Worm (Caenorhabditis elegans) whole organism, early embryonic: ENCODE data around the gene C16C10.8.

ENCODE experiments used
- B0310.2 ChIP-seq: sonication (generic microtip); optimal IDR thresholded peaks from 2 replicates; lab custom pipeline; 2016; ENCODE audit warnings: mild to moderate bottlenecking, missing genetic modification characterization, missing compliant biosample characterization
- F13C5.2 ChIP-seq: sonication (generic microtip); optimal IDR thresholded peaks from 2 replicates; lab custom pipeline; 2017; ENCODE audit warnings: mild to moderate bottlenecking, missing genetic modification characterization, inconsistent platforms, missing compliant biosample characterization
- aly-1 ChIP-seq: sonication (generic microtip); optimal IDR thresholded peaks from 2 replicates; lab custom pipeline; 2016; ENCODE audit warnings: missing genetic modification characterization, missing compliant biosample characterization
- ama-1 ChIP-seq: fragments of 150-350 bp; optimal IDR thresholded peaks from 2 replicates; lab custom pipeline; 2014
- ceh-13 ChIP-seq: fragments of 200-800 bp; sonication (Bioruptor generic); optimal IDR thresholded peaks from 2 replicates; lab custom pipeline; 2018; ENCODE audit warnings: mild to moderate bottlenecking, missing genetic modification characterization, missing compliant biosample characterization
- ceh-36 ChIP-seq: sonication (generic microtip); optimal IDR thresholded peaks from 2 replicates; lab custom pipeline; 2016; ENCODE audit warnings: missing genetic modification characterization, inconsistent platforms, missing compliant biosample characterization
- ets-7 ChIP-seq: sonication (generic microtip); optimal IDR thresholded peaks from 2 replicates; lab custom pipeline; 2016; ENCODE audit warnings: missing genotype, missing genetic modification characterization, missing compliant biosample characterization
- flt-1 ChIP-seq: fragments of 200-800 bp; sonication (Bioruptor generic); IDR thresholded peaks from 2 replicates; pipeline ENCODE4 v1.3.6; 2022; ENCODE audit warnings: missing genetic modification characterization, missing compliant biosample characterization
- hmbx-1 ChIP-seq: sonication (generic microtip); optimal IDR thresholded peaks from 2 replicates; lab custom pipeline; 2016; ENCODE audit warnings: mild to moderate bottlenecking, missing genetic modification characterization, missing compliant biosample characterization
- hmg-4 ChIP-seq: fragments of 200-800 bp; sonication (Bioruptor generic); optimal IDR thresholded peaks from 2 replicates; lab custom pipeline; 2018; ENCODE audit warnings: mild to moderate bottlenecking, missing genetic modification characterization, missing compliant biosample characterization
- hnd-1 ChIP-seq: sonication (generic microtip); optimal IDR thresholded peaks from 2 replicates; lab custom pipeline; 2016; ENCODE audit warnings: missing genetic modification characterization, missing compliant biosample characterization
- pes-1 ChIP-seq: fragments of 200-800 bp; sonication (Bioruptor generic); IDR thresholded peaks from 2 replicates; pipeline ENCODE4 v1.3.6; 2022; ENCODE audit warnings: missing genetic modification reagents, missing genetic modification characterization, missing compliant biosample characterization
- scrt-1 ChIP-seq: fragments of 200-800 bp; sonication (Bioruptor generic); IDR thresholded peaks from 2 replicates; pipeline ENCODE4 v1.3.6; 2022; ENCODE audit warnings: missing genetic modification characterization, missing compliant biosample characterization
- sea-1 ChIP-seq: fragments of 200-800 bp; sonication (Bioruptor generic); conservative IDR thresholded peaks from 2 replicates; pipeline ENCODE4 v1.3.6; 2022; ENCODE audit warnings: missing genetic modification characterization, missing compliant biosample characterization
- tbx-11 ChIP-seq: fragments of 200-800 bp; sonication (Bioruptor generic); IDR thresholded peaks from 2 replicates; pipeline ENCODE4 v1.3.6; 2022; ENCODE audit warnings: missing genetic modification characterization, missing compliant biosample characterization
- tbx-37 ChIP-seq: fragments of 200-800 bp; sonication (Bioruptor generic); conservative IDR thresholded peaks from 2 replicates; pipeline ENCODE4 v1.3.6; 2022; ENCODE audit warnings: missing genetic modification reagents, missing genetic modification characterization, missing compliant biosample characterization
- tra-4 ChIP-seq: sonication (generic microtip); optimal IDR thresholded peaks from 2 replicates; lab custom pipeline; 2017; ENCODE audit warnings: missing genetic modification characterization, missing compliant biosample characterization

Gene C16C10.8

DNA sequence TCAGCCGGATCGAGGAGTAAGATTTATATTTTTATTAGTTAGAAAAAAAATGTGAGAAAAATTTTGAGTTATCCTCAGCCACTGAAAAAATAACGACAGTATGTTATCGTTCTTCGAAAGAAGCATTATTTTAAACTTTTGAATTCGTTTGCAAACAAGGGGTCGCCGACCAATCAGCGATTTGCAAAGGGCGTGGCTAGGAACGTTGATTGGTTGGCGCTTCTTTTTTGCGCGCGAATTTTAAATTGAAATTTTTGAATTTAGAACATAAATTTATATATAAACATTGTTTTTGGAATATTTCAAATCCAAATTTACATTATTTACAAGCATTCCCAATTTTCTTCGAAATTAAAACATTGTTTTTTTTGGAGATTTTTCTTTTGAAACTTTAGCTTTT lies 20.8 kb downstream of the C16C10.8 start:
- TF ChIP-seq B0310.2 (tag; lab: Kevin White, UChicago) (no peak), pes-1 (no peak), F13C5.2 (no peak)

DNA sequence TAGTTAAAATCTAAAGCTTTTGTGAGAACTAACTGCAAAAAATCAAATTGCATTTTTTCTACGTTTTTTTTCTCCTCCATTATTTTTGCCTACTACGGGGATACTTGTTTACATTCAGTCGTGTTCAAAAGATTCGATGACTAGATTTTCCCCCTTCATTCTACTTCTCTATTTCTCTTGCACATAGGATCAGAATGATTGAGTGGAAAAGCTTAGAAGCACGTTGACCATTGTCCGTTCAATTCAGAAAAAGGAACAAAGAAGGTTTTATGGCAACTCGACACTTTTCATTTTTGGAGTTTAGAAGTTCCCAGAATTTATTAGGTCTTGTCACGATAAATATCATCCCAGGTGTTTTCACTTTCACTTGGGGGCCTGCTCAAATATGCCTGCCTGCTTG lies 26.8 kb downstream of the C16C10.8 start:
- TF ChIP-seq ceh-36 (tag; lab: Kevin White, UChicago) (no peak), ceh-13 (GFP tag; lab: Kevin White, UChicago) (no peak), hmg-4 (GFP tag; lab: Kevin White, UChicago) (no peak), sea-1 (GFP tag; lab: Robert Waterston, UW) (no peak), ama-1 (lab: Kevin White, UChicago) (no peak), flt-1 (GFP tag; lab: Robert Waterston, UW) (no peak), ets-7 (tag; lab: Kevin White, UChicago) (no peak), aly-1 (tag; lab: Kevin White, UChicago) (no peak), F13C5.2 (no peak), B0310.2 (tag; lab: Kevin White, UChicago) (no peak), hmbx-1 (tag; lab: Kevin White, UChicago) (no peak), tbx-37 (GFP tag; lab: Robert Waterston, UW) (no peak), hnd-1 (tag; lab: Kevin White, UChicago) (no peak), tbx-11 (no peak)

DNA sequence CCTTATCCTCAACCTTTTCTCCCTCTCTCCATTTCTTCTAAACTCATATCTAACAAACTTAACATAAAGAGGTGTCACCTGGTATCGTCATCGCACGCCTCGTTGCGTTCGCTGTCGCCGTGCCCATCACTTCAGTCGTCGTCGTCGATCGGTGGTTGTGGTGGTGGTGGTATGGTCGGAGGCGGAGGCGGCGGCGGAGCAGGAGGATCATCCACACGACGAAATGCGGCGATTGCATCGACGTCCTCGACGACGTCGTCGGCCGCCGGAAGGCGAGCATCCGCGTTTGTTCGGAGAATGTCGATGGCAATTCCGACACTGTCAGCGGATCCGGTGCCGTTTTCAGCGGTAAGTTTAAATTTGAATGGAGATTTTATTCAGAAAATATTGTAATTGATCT lies 29.9 kb downstream of the C16C10.8 start:
- no peak for TF ChIP-seq scrt-1 (GFP tag; lab: Robert Waterston, UW)

DNA sequence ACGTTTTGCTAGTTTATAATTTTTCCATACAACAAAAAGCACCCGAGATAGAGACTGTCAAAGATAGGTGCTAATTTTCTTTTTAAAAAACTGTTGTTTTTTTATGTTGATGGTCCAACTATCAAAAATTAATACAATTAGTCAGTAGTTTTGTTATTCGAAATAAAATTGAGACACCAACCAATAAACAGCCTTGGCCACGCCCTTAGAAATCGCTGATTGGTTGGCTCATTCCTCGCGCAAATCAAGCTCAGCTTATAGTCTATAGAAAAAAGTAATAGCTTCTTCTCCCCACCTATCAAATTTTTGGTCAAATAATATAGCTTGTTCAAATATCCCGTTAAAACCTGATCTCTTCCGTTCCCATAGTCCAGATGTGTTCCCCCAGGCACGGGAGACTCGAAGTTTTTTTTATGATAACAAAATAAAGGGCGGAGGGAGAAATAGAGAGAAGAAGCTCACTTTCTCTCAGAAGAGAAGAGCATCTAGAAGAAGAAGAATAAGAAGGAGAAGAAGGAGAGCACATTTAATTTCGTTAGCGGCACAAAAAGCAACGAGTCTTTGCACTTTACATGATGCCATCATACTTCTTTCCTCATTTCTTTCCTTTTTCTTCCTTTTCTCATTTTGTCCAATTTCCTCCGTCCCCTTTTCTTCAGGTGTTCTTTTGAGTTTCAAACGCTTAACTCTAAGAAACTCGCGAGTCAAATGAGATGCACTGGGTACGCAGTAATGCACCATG lies 32.0 kb downstream of the C16C10.8 start:
- TF ChIP-seq hmbx-1 (tag; lab: Kevin White, UChicago): no peak

DNA sequence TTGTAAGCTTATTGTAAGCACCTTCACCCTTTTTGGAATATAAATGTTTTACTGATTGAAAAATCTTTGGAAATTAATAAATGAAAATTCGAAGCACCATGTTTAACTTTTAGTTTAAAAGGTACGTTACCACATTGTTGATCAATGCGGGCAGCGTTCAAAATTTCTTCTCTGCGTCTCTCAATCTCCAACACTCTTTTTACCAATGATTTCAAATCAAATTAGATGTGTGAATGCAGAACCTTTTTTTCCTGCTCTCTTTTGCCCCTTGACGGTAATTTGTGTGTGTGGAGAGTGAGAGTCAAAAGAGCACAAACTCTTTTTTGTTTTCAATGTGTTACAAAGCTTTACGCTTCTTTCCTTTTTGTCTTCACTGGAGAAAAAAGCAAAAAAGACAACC lies 40.1 kb downstream of the C16C10.8 start:
- TF ChIP-seq tbx-37 (GFP tag; lab: Robert Waterston, UW) (no peak), sea-1 (GFP tag; lab: Robert Waterston, UW) (no peak), hmbx-1 (tag; lab: Kevin White, UChicago) (no peak), B0310.2 (tag; lab: Kevin White, UChicago) (no peak), pes-1 (no peak), hmg-4 (GFP tag; lab: Kevin White, UChicago) (no peak), flt-1 (GFP tag; lab: Robert Waterston, UW) (no peak), aly-1 (tag; lab: Kevin White, UChicago) (no peak), tbx-11 (no peak), F13C5.2 (no peak), hnd-1 (tag; lab: Kevin White, UChicago) (no peak), ets-7 (tag; lab: Kevin White, UChicago) (no peak), scrt-1 (GFP tag; lab: Robert Waterston, UW) (no peak), tra-4 (tag; lab: Kevin White, UChicago) (no peak), ama-1 (lab: Kevin White, UChicago) (no peak), ceh-36 (tag; lab: Kevin White, UChicago) (no peak)

DNA sequence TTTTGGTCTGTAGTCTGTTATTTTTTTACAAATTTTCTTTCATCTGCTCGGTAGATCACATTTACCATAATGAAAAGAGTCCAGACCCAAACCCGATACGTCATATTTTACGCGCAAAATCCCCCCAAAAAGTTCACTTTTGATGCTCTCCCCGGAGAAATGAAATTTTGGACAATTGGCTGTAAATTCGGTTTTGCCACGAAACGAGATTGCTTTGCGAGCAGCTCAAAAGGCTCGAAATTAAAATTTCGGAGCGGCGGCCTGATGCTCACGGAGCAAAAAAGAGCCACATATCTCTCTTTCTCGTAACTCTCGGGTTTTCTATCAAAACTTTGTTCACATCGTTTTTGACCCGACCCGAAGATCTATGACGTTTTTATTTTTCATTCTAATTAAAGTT lies 40.7 kb downstream of the C16C10.8 start:
- no peak for TF ChIP-seq aly-1 (tag; lab: Kevin White, UChicago)
- no peak for TF ChIP-seq scrt-1 (GFP tag; lab: Robert Waterston, UW)
- no peak for TF ChIP-seq tbx-11
- TF ChIP-seq hmg-4 (GFP tag; lab: Kevin White, UChicago): no peak
- no peak for TF ChIP-seq tra-4 (tag; lab: Kevin White, UChicago)
- TF ChIP-seq hnd-1 (tag; lab: Kevin White, UChicago): no peak
- no peak for TF ChIP-seq hmbx-1 (tag; lab: Kevin White, UChicago)
- no peak for TF ChIP-seq ceh-13 (GFP tag; lab: Kevin White, UChicago)
- TF ChIP-seq flt-1 (GFP tag; lab: Robert Waterston, UW): no peak
- TF ChIP-seq ama-1 (lab: Kevin White, UChicago): no peak
- TF ChIP-seq tbx-37 (GFP tag; lab: Robert Waterston, UW): no peak
- no peak for TF ChIP-seq B0310.2 (tag; lab: Kevin White, UChicago)
- no peak for TF ChIP-seq ets-7 (tag; lab: Kevin White, UChicago)
- no peak for TF ChIP-seq pes-1
- no peak for TF ChIP-seq sea-1 (GFP tag; lab: Robert Waterston, UW)

DNA sequence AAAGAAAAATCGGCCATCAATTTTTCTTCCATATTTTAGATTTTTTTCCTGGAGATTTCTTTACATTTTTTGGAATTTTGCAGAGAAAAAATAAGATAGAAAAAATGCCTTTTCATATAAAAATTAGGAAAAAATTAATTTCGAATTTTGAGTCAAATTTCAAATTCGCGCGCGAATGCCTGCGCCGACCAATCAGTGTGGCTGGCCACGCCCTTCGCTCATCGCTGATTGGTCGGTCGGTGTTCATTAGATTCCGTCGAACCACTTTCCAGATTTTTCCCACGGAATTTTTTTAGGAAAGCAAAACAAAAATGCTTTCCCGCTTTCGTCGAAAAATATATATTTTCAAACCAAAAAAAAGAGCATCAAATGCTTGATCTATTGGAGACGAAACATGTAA lies 43.6 kb downstream of the C16C10.8 start:
- TF ChIP-seq tbx-11 (no peak), tbx-37 (GFP tag; lab: Robert Waterston, UW) (no peak), hmbx-1 (tag; lab: Kevin White, UChicago) (no peak), F13C5.2 (no peak), hmg-4 (GFP tag; lab: Kevin White, UChicago) (no peak), ceh-13 (GFP tag; lab: Kevin White, UChicago) (no peak), flt-1 (GFP tag; lab: Robert Waterston, UW) (no peak)

DNA sequence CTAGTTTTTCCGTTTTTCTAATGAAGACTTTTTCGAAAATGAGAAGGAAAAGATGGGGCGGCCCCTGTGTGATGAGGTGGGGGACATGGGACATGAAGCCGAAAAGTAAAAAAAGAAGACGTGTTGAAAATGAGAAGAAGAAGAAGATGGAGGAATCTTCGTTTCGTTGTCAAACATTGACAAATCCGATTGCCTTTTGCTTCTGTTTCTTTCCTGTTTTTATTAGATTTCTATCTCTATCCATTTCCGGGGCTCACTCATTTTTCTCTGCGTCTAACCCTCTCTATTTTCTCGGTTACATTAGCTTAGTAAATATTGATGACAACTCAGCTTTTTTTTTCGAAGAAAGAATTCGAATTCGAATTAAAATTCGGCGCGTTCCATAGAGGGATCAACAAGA lies 44.2 kb downstream of the C16C10.8 start:
- TF ChIP-seq ama-1 (lab: Kevin White, UChicago) (no peak), hnd-1 (tag; lab: Kevin White, UChicago) (no peak), sea-1 (GFP tag; lab: Robert Waterston, UW) (no peak)
